Fruit fly (Drosophila melanogaster) whole organism, adult: ENCODE measurements around the gene CG7071.

Experiments used
- CG12768 ChIP-seq: fragments of 200-800 bp; sonication (Bioruptor generic); optimal IDR thresholded peaks from 2 replicates; lab custom pipeline; 2017; ENCODE audit warnings: missing biosample characterization, missing genetic modification characterization, mild to moderate bottlenecking, moderate library complexity, missing genetic modification reagents
- CG5204 ChIP-seq: fragments of 200-800 bp; sonication (Bioruptor generic); optimal IDR thresholded peaks from 2 replicates; lab custom pipeline; 2016; ENCODE audit warnings: missing biosample characterization, missing genetic modification characterization
- CG7045 ChIP-seq: fragments of 200-800 bp; sonication (Bioruptor generic); optimal IDR thresholded peaks from 2 replicates; lab custom pipeline; 2017; ENCODE audit warnings: missing biosample characterization, mild to moderate bottlenecking, missing genetic modification characterization
- Clk ChIP-seq: fragments of 200-800 bp; sonication (Bioruptor generic); optimal IDR thresholded peaks from 2 replicates; lab custom pipeline; 2017; ENCODE audit warnings: missing biosample characterization, missing genetic modification characterization
- Crg-1 ChIP-seq: fragments of 200-800 bp; sonication (Bioruptor generic); optimal IDR thresholded peaks from 2 replicates; lab custom pipeline; 2016; ENCODE audit warnings: missing biosample characterization, missing genetic modification characterization
- bab1 ChIP-seq: fragments of 200-800 bp; sonication (Bioruptor generic); optimal IDR thresholded peaks from 3 replicates; lab custom pipeline; 2019; ENCODE audit warnings: missing biosample characterization, mild to moderate bottlenecking, missing genetic modification characterization, moderate library complexity
- cnc ChIP-seq, 2 experiments: fragments of >200 bp; optimal IDR thresholded peaks; 2 replicates each; lab custom pipeline; 2017
- kay ChIP-seq: fragments of 200-800 bp; sonication (Bioruptor generic); peaks from one replicate; lab custom pipeline; 2016; ENCODE audit warnings: missing biosample characterization, missing genetic modification characterization, borderline replicate concordance
- ovo ChIP-seq: fragments of 200-800 bp; sonication (Bioruptor generic); optimal IDR thresholded peaks from 2 replicates; lab custom pipeline; 2016; ENCODE audit warnings: missing biosample characterization, missing genetic modification characterization
- tj ChIP-seq: fragments of 200-800 bp; sonication (Bioruptor generic); optimal IDR thresholded peaks from 3 replicates; lab custom pipeline; 2017; ENCODE audit warnings: missing biosample characterization, mild to moderate bottlenecking, missing genetic modification characterization, moderate library complexity

DNA sequence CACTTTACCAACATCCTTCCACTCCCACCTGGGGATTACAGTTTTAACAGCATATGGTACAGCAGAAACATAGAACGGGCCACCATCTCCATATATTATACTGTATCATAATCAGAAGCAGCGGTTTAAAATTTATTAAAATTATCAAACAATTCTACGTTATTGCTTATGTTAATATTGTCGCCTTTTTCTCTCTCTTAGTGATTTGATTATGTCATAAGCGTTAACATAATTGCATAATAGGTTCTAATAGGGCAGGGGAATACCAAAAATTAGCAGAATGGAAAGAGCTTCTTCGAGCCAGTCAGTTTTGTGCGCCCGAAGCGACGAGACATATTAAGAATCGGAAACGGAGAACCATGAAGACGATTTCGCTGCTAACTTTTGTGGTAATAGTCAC is 30.7 kb upstream of the CG7071 start, which contains the start of gene CG13862:
- no peak for TF ChIP-seq Clk (GFP tag; lab: Kevin White, UChicago)
- TF ChIP-seq CG12768 (GFP tag; lab: Kevin White, UChicago): no peak
- TF ChIP-seq cnc (optimal IDR thresholded peaks at IDR 0.05; lab: Kevin White, UChicago): no peak
- no peak for TF ChIP-seq ovo (GFP tag; lab: Kevin White, UChicago)
- no peak for TF ChIP-seq kay (GFP tag; lab: Kevin White, UChicago)
- no peak for TF ChIP-seq tj (GFP tag; lab: Kevin White, UChicago)
- no peak for TF ChIP-seq CG7045 (GFP tag; lab: Kevin White, UChicago)
- TF ChIP-seq Crg-1 (GFP tag; lab: Kevin White, UChicago): no peak
- TF ChIP-seq CG5204: no peak
- TF ChIP-seq bab1 (GFP tag; lab: Kevin White, UChicago): no peak
